Worm (Caenorhabditis elegans) whole organism, L1 larva: ENCODE measurements around the gene dot-1.4.

ENCODE experiments used
- C04F5.9 ChIP-seq: sonication (generic microtip); optimal IDR thresholded peaks from 2 replicates; lab custom pipeline; 2016; ENCODE audit warnings: missing genetic modification characterization, missing compliant biosample characterization
- C16A3.4 ChIP-seq: fragments of 150-350 bp; optimal IDR thresholded peaks from 2 replicates; lab custom pipeline; 2014; ENCODE audit warnings: missing biosample characterization, missing genetic modification characterization
- F16B12.6 ChIP-seq: fragments of 150-350 bp; optimal IDR thresholded peaks from 2 replicates; lab custom pipeline; 2014; ENCODE audit warnings: missing biosample characterization, missing genetic modification characterization
- aha-1 ChIP-seq: fragments of 150-350 bp; optimal IDR thresholded peaks from 2 replicates; lab custom pipeline; 2014; ENCODE audit warnings: missing biosample characterization, missing genetic modification characterization
- aly-2 ChIP-seq: fragments of 150-350 bp; optimal IDR thresholded peaks from 2 replicates; lab custom pipeline; 2014; ENCODE audit warnings: missing biosample characterization, missing genetic modification characterization
- blmp-1 ChIP-seq: fragments of 150-350 bp; optimal IDR thresholded peaks from 2 replicates; lab custom pipeline; 2014; ENCODE audit warnings: missing biosample characterization, missing genetic modification characterization
- ceh-8 ChIP-seq: fragments of 200-800 bp; sonication (Bioruptor generic); optimal IDR thresholded peaks from 2 replicates; lab custom pipeline; 2018; ENCODE audit warnings: mild to moderate bottlenecking, missing genetic modification characterization, moderate library complexity, missing compliant biosample characterization
- ceh-82 ChIP-seq, 3 experiments: fragments of 150-350 bp in 1 of 3; sonication (generic microtip) in 2 of 3; optimal IDR thresholded peaks; 2 replicates each; lab custom pipeline; 2014 to 2017; ENCODE audit warnings: missing biosample characterization in 3 of 3, missing genetic modification characterization in 3 of 3
- ceh-88 ChIP-seq: fragments of 200-800 bp; sonication (Bioruptor generic); IDR thresholded peaks from 2 replicates; pipeline ENCODE4 v1.3.6; 2022; ENCODE audit warnings: missing genetic modification characterization, missing compliant biosample characterization
- dpl-1 ChIP-seq, 3 experiments: fragments of 150-350 bp in 2 of 3; sonication (generic microtip) in 1 of 3; optimal IDR thresholded peaks; 2 replicates each; lab custom pipeline; 2014 to 2017; ENCODE audit warnings: missing biosample characterization in 3 of 3, missing genetic modification characterization in 3 of 3, missing genetic modification reagents in 3 of 3
- dsc-1 ChIP-seq: sonication (generic microtip); optimal IDR thresholded peaks from 2 replicates; lab custom pipeline; 2016; ENCODE audit warnings: mild to moderate bottlenecking, missing genetic modification characterization, missing compliant biosample characterization
- efl-1 ChIP-seq, 4 experiments: fragments of 150-350 bp; optimal IDR thresholded peaks in 3 of 4; peaks in 1 of 4; 1 replicate in 1 of 4; 2 replicates in 3 of 4; lab custom pipeline; 2014; ENCODE audit warnings: missing biosample characterization in 2 of 4, missing genetic modification characterization in 2 of 4, missing genetic modification reagents in 2 of 4
- egl-13 ChIP-seq: sonication (generic microtip); optimal IDR thresholded peaks from 2 replicates; lab custom pipeline; 2016; ENCODE audit warnings: missing genotype, missing genetic modification reagents, missing genetic modification characterization, missing compliant biosample characterization
- egl-27 ChIP-seq, 2 experiments: fragments of 150-350 bp in 1 of 2; sonication (generic microtip); optimal IDR thresholded peaks; 3 replicates each; lab custom pipeline; 2017 to 2018; ENCODE audit warnings: missing biosample characterization in 2 of 2, missing genetic modification characterization in 2 of 2, missing genetic modification reagents in 2 of 2
- elt-3 ChIP-seq, 6 experiments: fragments of 150-350 bp in 1 of 6; sonication (generic microtip); optimal IDR thresholded peaks; 2 replicates each; lab custom pipeline; 2017 to 2018; ENCODE audit warnings: missing biosample characterization in 6 of 6, missing genetic modification characterization in 6 of 6, inconsistent platforms in 1 of 6
- ets-5 ChIP-seq: fragments of 200-800 bp; sonication (Bioruptor generic); IDR thresholded peaks from 2 replicates; pipeline ENCODE4 v1.3.6; 2022; ENCODE audit warnings: missing genetic modification characterization, missing compliant biosample characterization
- fos-1 ChIP-seq: fragments of 150-350 bp; optimal IDR thresholded peaks from 2 replicates; lab custom pipeline; 2014; ENCODE audit warnings: missing biosample characterization, missing genetic modification characterization
- grh-1 ChIP-seq: fragments of 200-800 bp; sonication (Bioruptor generic); IDR thresholded peaks from 2 replicates; pipeline ENCODE4 v1.3.6; 2022; ENCODE audit warnings: missing genetic modification reagents, missing genetic modification characterization, missing compliant biosample characterization
- lin-14 ChIP-seq: fragments of 200-800 bp; sonication (Bioruptor generic); optimal IDR thresholded peaks from 2 replicates; lab custom pipeline; 2018; ENCODE audit warnings: mild to moderate bottlenecking, missing genetic modification characterization, moderate library complexity, missing compliant biosample characterization
- lin-35 ChIP-seq, 2 experiments: fragments of 150-350 bp; optimal IDR thresholded peaks; 2 replicates each; lab custom pipeline; 2014; ENCODE audit warnings: missing biosample characterization in 2 of 2, missing genetic modification characterization in 2 of 2, missing genetic modification reagents in 2 of 2
- lsy-2 ChIP-seq, 2 experiments: fragments of 150-350 bp; optimal IDR thresholded peaks; 2 replicates each; lab custom pipeline; 2014; ENCODE audit warnings: missing biosample characterization in 2 of 2, missing genetic modification characterization in 2 of 2
- mdl-1 ChIP-seq, 2 experiments: fragments of 150-350 bp; optimal IDR thresholded peaks; 2 replicates each; lab custom pipeline; 2014 to 2017; ENCODE audit warnings: missing biosample characterization in 2 of 2, missing genetic modification characterization in 2 of 2, inconsistent platforms in 1 of 2
- mep-1 ChIP-seq: fragments of 150-350 bp; optimal IDR thresholded peaks from 2 replicates; lab custom pipeline; 2014; ENCODE audit warnings: missing biosample characterization, missing genetic modification characterization
- nhr-11 ChIP-seq: fragments of 150-350 bp; optimal IDR thresholded peaks from 2 replicates; lab custom pipeline; 2014; ENCODE audit warnings: missing biosample characterization, missing genetic modification characterization
- nhr-19 ChIP-seq: fragments of 200-800 bp; sonication (Bioruptor generic); conservative IDR thresholded peaks from 2 replicates; pipeline ENCODE4 v1.3.6; 2022; ENCODE audit warnings: missing genetic modification characterization, missing compliant biosample characterization
- nhr-20 ChIP-seq: sonication (generic microtip); optimal IDR thresholded peaks from 2 replicates; lab custom pipeline; 2016; ENCODE audit warnings: mild to moderate bottlenecking, missing genetic modification characterization, missing compliant biosample characterization
- nhr-237 ChIP-seq: fragments of 150-350 bp; optimal IDR thresholded peaks from 2 replicates; lab custom pipeline; 2014; ENCODE audit warnings: missing biosample characterization, missing genetic modification characterization
- nhr-47 ChIP-seq: sonication (generic microtip); optimal IDR thresholded peaks from 2 replicates; lab custom pipeline; 2016; ENCODE audit warnings: mild to moderate bottlenecking, missing genetic modification characterization, moderate library complexity, missing compliant biosample characterization
- nhr-71 ChIP-seq: sonication (generic microtip); optimal IDR thresholded peaks from 2 replicates; lab custom pipeline; 2016; ENCODE audit warnings: mild to moderate bottlenecking, missing genetic modification characterization, moderate library complexity, missing compliant biosample characterization
- nhr-77 ChIP-seq: fragments of 150-350 bp; optimal IDR thresholded peaks from 2 replicates; lab custom pipeline; 2014; ENCODE audit warnings: missing biosample characterization, missing genetic modification characterization
- nhr-85 ChIP-seq: sonication (generic microtip); peaks from one replicate; lab custom pipeline; 2016; ENCODE audit warnings: missing genetic modification characterization, inconsistent platforms, missing compliant biosample characterization
- nhr-90 ChIP-seq: sonication (generic microtip); optimal IDR thresholded peaks from 2 replicates; lab custom pipeline; 2016; ENCODE audit warnings: mild to moderate bottlenecking, missing genetic modification characterization, missing compliant biosample characterization; ENCODE audit not compliant: poor library complexity
- pax-3 ChIP-seq: fragments of 200-800 bp; sonication (Bioruptor generic); optimal IDR thresholded peaks from 2 replicates; lab custom pipeline; 2018; ENCODE audit warnings: mild to moderate bottlenecking, missing genetic modification characterization, moderate library complexity, missing compliant biosample characterization
- pqm-1 ChIP-seq: sonication (generic microtip); optimal IDR thresholded peaks from 3 replicates; lab custom pipeline; 2017; ENCODE audit warnings: missing biosample characterization, missing genetic modification characterization
- rnt-1 ChIP-seq: sonication (generic microtip); optimal IDR thresholded peaks from 2 replicates; lab custom pipeline; 2016; ENCODE audit warnings: mild to moderate bottlenecking, missing genetic modification characterization, moderate library complexity, missing compliant biosample characterization
- skn-1 ChIP-seq: fragments of 150-350 bp; optimal IDR thresholded peaks from 2 replicates; lab custom pipeline; 2014; ENCODE audit warnings: missing biosample characterization, missing genetic modification characterization
- snu-23 ChIP-seq: sonication (generic microtip); optimal IDR thresholded peaks from 2 replicates; lab custom pipeline; 2016; ENCODE audit warnings: missing genetic modification characterization, missing compliant biosample characterization
- sox-4 ChIP-seq: sonication (generic microtip); optimal IDR thresholded peaks from 2 replicates; lab custom pipeline; 2016; ENCODE audit warnings: missing genetic modification characterization, missing compliant biosample characterization
- swsn-7 ChIP-seq: sonication (generic microtip); optimal IDR thresholded peaks from 2 replicates; lab custom pipeline; 2016; ENCODE audit warnings: missing genetic modification characterization, missing compliant biosample characterization
- tbx-2 ChIP-seq: sonication (generic microtip); optimal IDR thresholded peaks from 2 replicates; lab custom pipeline; 2016; ENCODE audit warnings: missing genetic modification characterization, missing compliant biosample characterization
- unc-130 ChIP-seq: fragments of 150-350 bp; optimal IDR thresholded peaks from 2 replicates; lab custom pipeline; 2017; ENCODE audit warnings: missing biosample characterization, missing genetic modification characterization, inconsistent platforms
- unc-86 ChIP-seq: sonication (generic microtip); optimal IDR thresholded peaks from 2 replicates; lab custom pipeline; 2016; ENCODE audit warnings: missing genetic modification characterization, missing compliant biosample characterization
- xbp-1 ChIP-seq: sonication (generic microtip); optimal IDR thresholded peaks from 2 replicates; lab custom pipeline; 2016; ENCODE audit warnings: missing genetic modification characterization, missing compliant biosample characterization

Gene dot-1.4

DNA sequence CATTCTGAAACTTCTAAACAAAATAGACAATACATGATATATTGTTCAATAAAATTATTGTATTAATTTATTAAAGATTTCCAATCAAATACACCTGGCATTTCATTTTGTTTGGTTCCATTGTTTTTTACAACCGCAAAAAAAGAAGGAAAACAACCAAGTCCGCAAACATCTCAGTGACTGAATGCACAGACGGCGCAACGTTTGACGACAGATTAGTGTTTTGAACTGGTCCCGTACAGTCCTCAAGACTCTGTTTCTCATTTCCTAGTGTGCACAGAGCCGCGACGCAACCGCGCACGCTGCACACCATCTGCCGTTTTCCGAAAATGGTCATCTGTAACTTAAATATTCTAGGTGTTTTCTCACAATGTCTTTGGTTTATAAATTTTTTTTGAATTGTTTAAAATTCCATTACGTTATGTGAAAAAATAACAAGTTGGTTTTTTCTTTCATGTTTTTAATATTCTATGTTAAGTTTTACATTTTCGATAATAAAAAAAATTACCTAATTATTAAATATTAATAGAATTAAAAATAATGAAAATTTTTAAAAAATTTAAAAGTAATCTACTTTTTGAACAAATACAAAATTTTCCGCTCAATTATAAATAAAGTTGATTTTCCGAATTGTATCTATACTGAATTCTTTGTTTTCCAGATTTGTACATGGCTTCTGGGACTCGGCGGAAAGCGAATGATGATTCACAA lies 16.9 kb upstream of the dot-1.4 start, which contains the start of gene lsd-1:
lsd-1 (plus strand) TSS at position 661 of the 711 bp plus-strand sequence.
- TF ChIP-seq grh-1 (GFP tag; lab: Robert Waterston, UW) (no peak), lin-35 (GFP tag; optimal IDR thresholded peaks at IDR 0.05; lab: Kevin White, UChicago) (peak; percentile 29 to 56), tbx-2 (tag; lab: Kevin White, UChicago) (peak; percentile 21), dsc-1 (tag; lab: Kevin White, UChicago) (peak; percentile 16), nhr-47 (tag; lab: Kevin White, UChicago) (peak; percentile 45), ceh-82 (tag; optimal IDR thresholded peaks at IDR 0.05; lab: Kevin White, UChicago) (peak in 1 of 3 experiments; percentile 5), ceh-88 (GFP tag; lab: Robert Waterston, UW) (no peak), nhr-85 (tag; lab: Kevin White, UChicago) (peak; percentile 68), dpl-1 (GFP tag; optimal IDR thresholded peaks at IDR 0.05; lab: Kevin White, UChicago) (peak in 2 of 3 experiments; percentile 28 to 32), pax-3 (no peak), swsn-7 (tag; lab: Kevin White, UChicago) (peak; percentile 28), F16B12.6 (peak; percentile 92), egl-13 (peak; percentile 9), efl-1 (optimal IDR thresholded peaks at IDR 0.05; lab: Kevin White, UChicago) (peak; percentile 22 to 23), efl-1 (GFP tag; optimal IDR thresholded peaks at IDR 0.05 in 1 of 2; lab: Kevin White, UChicago) (peak in 1 of 2 experiments; percentile 4), mdl-1 (tag; optimal IDR thresholded peaks at IDR 0.05; lab: Kevin White, UChicago) (no peak), C16A3.4 (tag; lab: Kevin White, UChicago) (peak; percentile 28), xbp-1 (peak; percentile 10), rnt-1 (tag; lab: Kevin White, UChicago) (peak; percentile 60), nhr-90 (peak; percentile 8), pqm-1 (tag; lab: Kevin White, UChicago) (no peak)

- peak; percentile 43 for TF ChIP-seq swsn-7 (tag; lab: Kevin White, UChicago)
- peak; percentile 62 for TF ChIP-seq nhr-47 (tag; lab: Kevin White, UChicago)
- no peak for TF ChIP-seq nhr-11
- no peak for TF ChIP-seq fos-1
- peak; percentile 25 to 34 for TF ChIP-seq efl-1 (optimal IDR thresholded peaks at IDR 0.05; lab: Kevin White, UChicago)
- TF ChIP-seq efl-1 (GFP tag; optimal IDR thresholded peaks at IDR 0.05 in 1 of 2; lab: Kevin White, UChicago): peak in 1 of 2 experiments; percentile 90
- peak in 1 of 6 experiments; percentile 64 for TF ChIP-seq elt-3 (tag; optimal IDR thresholded peaks at IDR 0.05; lab: Kevin White, UChicago)
- TF ChIP-seq nhr-237 (tag; lab: Kevin White, UChicago): no peak
- peak; percentile 33 to 68 for TF ChIP-seq lsy-2 (tag; optimal IDR thresholded peaks at IDR 0.05; lab: Kevin White, UChicago)
- peak; percentile 32 for TF ChIP-seq xbp-1
- TF ChIP-seq ets-5 (GFP tag; lab: Robert Waterston, UW): no peak
- TF ChIP-seq nhr-19 (GFP tag; lab: Robert Waterston, UW): peak; percentile 25; the same call in 1 of the 2 replicates
- TF ChIP-seq aly-2: no peak
- TF ChIP-seq nhr-90: peak; percentile 37
- peak; percentile 50 for TF ChIP-seq nhr-20 (tag; lab: Kevin White, UChicago)
- peak; percentile 33 for TF ChIP-seq unc-86 (tag; lab: Kevin White, UChicago)
- peak; percentile 64 for TF ChIP-seq rnt-1 (tag; lab: Kevin White, UChicago)
- TF ChIP-seq nhr-71 (tag; lab: Kevin White, UChicago): peak; percentile 45
- TF ChIP-seq egl-27 (tag; optimal IDR thresholded peaks at IDR 0.05; lab: Kevin White, UChicago): no peak
- TF ChIP-seq ceh-8: peak; percentile 5
- peak; percentile 73 for TF ChIP-seq blmp-1 (tag; lab: Kevin White, UChicago)
- peak in 2 of 3 experiments; percentile 9 to 31 for TF ChIP-seq dpl-1 (GFP tag; optimal IDR thresholded peaks at IDR 0.05; lab: Kevin White, UChicago)
- TF ChIP-seq mep-1: peak; percentile 84
- TF ChIP-seq C16A3.4 (tag; lab: Kevin White, UChicago): peak; percentile 47
- TF ChIP-seq snu-23 (GFP tag; lab: Kevin White, UChicago): peak; percentile 73
- peak; percentile 91 for TF ChIP-seq F16B12.6
- peak in 2 of 3 experiments; percentile 23 to 79 for TF ChIP-seq ceh-82 (tag; optimal IDR thresholded peaks at IDR 0.05; lab: Kevin White, UChicago)
- peak; percentile 24 for TF ChIP-seq dsc-1 (tag; lab: Kevin White, UChicago)
- TF ChIP-seq lin-14 (GFP tag; lab: Kevin White, UChicago): peak; percentile 75
- TF ChIP-seq skn-1: no peak
- TF ChIP-seq C04F5.9: no peak
- TF ChIP-seq mdl-1 (tag; optimal IDR thresholded peaks at IDR 0.05; lab: Kevin White, UChicago): peak in 1 of 2 experiments; percentile 35
- peak; percentile 2 for TF ChIP-seq nhr-77 (tag; lab: Kevin White, UChicago)
- TF ChIP-seq unc-130: peak; percentile 63
- no peak for TF ChIP-seq sox-4 (tag; lab: Kevin White, UChicago)
- TF ChIP-seq lin-35 (GFP tag; optimal IDR thresholded peaks at IDR 0.05; lab: Kevin White, UChicago): peak; percentile 45 to 77
- peak; percentile 9 for TF ChIP-seq tbx-2 (tag; lab: Kevin White, UChicago)
- TF ChIP-seq aha-1 (tag; lab: Kevin White, UChicago): no peak
Measured at ce11 chrX:11946788-11947463, 15.5 kb upstream of the dot-1.4 start, which contains the start of gene nfya-1. Gene nfya-1, minus strand, starts transcription at chrX:11946838.
